Fruit fly (Drosophila melanogaster): ENCODE results near the gene Tdh.

Gene Tdh

dm6 chr3L:20493417-20494261 is 26.9 kb downstream of the Tdh start (continued):
- TF ChIP-seq Doc3 (GFP tag; IDR thresholded peaks at IDR 0.05; ENCODE audit: partially characterized antibody), result no peak
- peak; percentile 85 for TF ChIP-seq Hmr (GFP tag; optimal IDR thresholded peaks at IDR 0.05)
- TF ChIP-seq CG7963 (GFP tag; IDR thresholded peaks at IDR 0.05; ENCODE audit: partially characterized antibody), result no peak
- no peak for TF ChIP-seq CG12071 (GFP tag; optimal IDR thresholded peaks at IDR 0.05)
- peak; percentile 58 for TF ChIP-seq Sox100B (GFP tag; optimal IDR thresholded peaks at IDR 0.05)
- TF ChIP-seq CG17186 (GFP tag; optimal IDR thresholded peaks at IDR 0.05), result no peak
- no peak for TF ChIP-seq CG8281 (tag; optimal IDR thresholded peaks at IDR 0.05)
- TF ChIP-seq peb (GFP tag; IDR thresholded peaks at IDR 0.05), result peak; percentile 48; the same call in 1 of the 2 replicates
- peak; percentile 81 for TF ChIP-seq CG6689 (GFP tag; IDR thresholded peaks at IDR 0.05)
- TF ChIP-seq hth (optimal IDR thresholded peaks at IDR 0.05), result no peak
- peak; percentile 13 for TF ChIP-seq CG1602 (GFP tag; optimal IDR thresholded peaks at IDR 0.05)
- no peak for TF ChIP-seq CG10462 (GFP tag; optimal IDR thresholded peaks at IDR 0.05)
- TF ChIP-seq ase (GFP tag; IDR thresholded peaks at IDR 0.05), result peak; percentile 69; the same call in 2 of the 3 replicates
- TF ChIP-seq Mes4 (GFP tag; optimal IDR thresholded peaks at IDR 0.05), result no peak
- peak; percentile 14 for TF ChIP-seq luna (GFP tag; optimal IDR thresholded peaks at IDR 0.05)
- TF ChIP-seq cwo (GFP tag; optimal IDR thresholded peaks at IDR 0.05), result peak; percentile 72
- TF ChIP-seq Sox102F (GFP tag; optimal IDR thresholded peaks at IDR 0.05), result peak; percentile 83
- TF ChIP-seq MTF-1 (GFP tag; optimal IDR thresholded peaks at IDR 0.05; ENCODE audit: borderline replicate concordance), result peak; percentile 59
- no peak for TF ChIP-seq CG13894 (tag; optimal IDR thresholded peaks at IDR 0.05)
- TF ChIP-seq unpg (GFP tag; optimal IDR thresholded peaks at IDR 0.05), result peak; percentile 83
- no peak for TF ChIP-seq CG2202 (tag; optimal IDR thresholded peaks at IDR 0.05)
- no peak for TF ChIP-seq z (GFP tag; IDR thresholded peaks at IDR 0.05)
- peak; percentile 88 for TF ChIP-seq lbe (GFP tag; optimal IDR thresholded peaks at IDR 0.05)
- TF ChIP-seq CG11247 (GFP tag; IDR thresholded peaks at IDR 0.05), result no peak; the same call in 1 of the 2 replicates
- TF ChIP-seq mirr (GFP tag; optimal IDR thresholded peaks at IDR 0.05), result no peak
- TF ChIP-seq CG3847 (GFP tag; IDR thresholded peaks at IDR 0.05), result peak; percentile 72
- TF ChIP-seq Spps (tag; optimal IDR thresholded peaks at IDR 0.05), result peak; percentile 17
- TF ChIP-seq D19B (GFP tag; optimal IDR thresholded peaks at IDR 0.05), result peak; percentile 23
- peak; percentile 37 for TF ChIP-seq CG10431 (GFP tag; optimal IDR thresholded peaks at IDR 0.05)
- peak; percentile 39 for TF ChIP-seq psq (GFP tag; optimal IDR thresholded peaks at IDR 0.05)
- TF ChIP-seq gsb-n (tag; optimal IDR thresholded peaks at IDR 0.05), result no peak
- 0 out of 3 replicates have a peak, but pooled peaks have one; percentile 39 for TF ChIP-seq C15 (GFP tag; IDR thresholded peaks at IDR 0.05)
- TF ChIP-seq h (optimal IDR thresholded peaks at IDR 0.05), result no peak
- TF ChIP-seq CG13775 (GFP tag; optimal IDR thresholded peaks at IDR 0.05), result no peak
- peak; percentile 53 for TF ChIP-seq nau (GFP tag; optimal IDR thresholded peaks at IDR 0.05)
- peak; percentile 51 for TF ChIP-seq pho (GFP tag; optimal IDR thresholded peaks at IDR 0.05)
- TF ChIP-seq yki (optimal IDR thresholded peaks at IDR 0.05), result no peak
- TF ChIP-seq Fer3 (tag; optimal IDR thresholded peaks at IDR 0.05), result peak; percentile 78
- no peak for TF ChIP-seq bigmax (GFP tag; optimal IDR thresholded peaks at IDR 0.05)
- peak; percentile 60 for TF ChIP-seq Bteb2 (GFP tag; optimal IDR thresholded peaks at IDR 0.05)
- TF ChIP-seq ERR (GFP tag; optimal IDR thresholded peaks at IDR 0.05), result no peak
- peak; percentile 68 for TF ChIP-seq phol (tag; optimal IDR thresholded peaks at IDR 0.05)
- peak; percentile 69 for TF ChIP-seq CG17361 (GFP tag; IDR thresholded peaks at IDR 0.05)
- TF ChIP-seq lov (optimal IDR thresholded peaks at IDR 0.05), result no peak
- TF ChIP-seq lov (GFP tag; IDR thresholded peaks at IDR 0.05), result no peak; the same call in 2 of the 3 replicates
- peak; percentile 37 for TF ChIP-seq CG1233 (GFP tag; optimal IDR thresholded peaks at IDR 0.05)
- TF ChIP-seq eve (GFP tag; optimal IDR thresholded peaks at IDR 0.05), result peak in 1 of 2 experiments; percentile 47
- TF ChIP-seq CG17912 (GFP tag; optimal IDR thresholded peaks at IDR 0.05), result no peak
- TF ChIP-seq zf30C (GFP tag; optimal IDR thresholded peaks at IDR 0.05), result no peak
- no peak for TF ChIP-seq Dp (GFP tag; optimal IDR thresholded peaks at IDR 0.05)
